Worm (Caenorhabditis elegans) whole organism, early embryonic: ENCODE data around the gene C50D2.6.

Experiments
- ama-1 ChIP-seq: fragments of 150-350 bp; optimal IDR thresholded peaks from 2 replicates; lab custom pipeline; 2014
- ceh-13 ChIP-seq: fragments of 200-800 bp; sonication (Bioruptor generic); optimal IDR thresholded peaks from 2 replicates; lab custom pipeline; 2018; ENCODE audit warnings: mild to moderate bottlenecking, missing genetic modification characterization, missing compliant biosample characterization
- ets-7 ChIP-seq: sonication (generic microtip); optimal IDR thresholded peaks from 2 replicates; lab custom pipeline; 2016; ENCODE audit warnings: missing genotype, missing genetic modification characterization, missing compliant biosample characterization
- flt-1 ChIP-seq: fragments of 200-800 bp; sonication (Bioruptor generic); IDR thresholded peaks from 2 replicates; pipeline ENCODE4 v1.3.6; 2022; ENCODE audit warnings: missing genetic modification characterization, missing compliant biosample characterization
- hnd-1 ChIP-seq: sonication (generic microtip); optimal IDR thresholded peaks from 2 replicates; lab custom pipeline; 2016; ENCODE audit warnings: missing genetic modification characterization, missing compliant biosample characterization
- pes-1 ChIP-seq: fragments of 200-800 bp; sonication (Bioruptor generic); IDR thresholded peaks from 2 replicates; pipeline ENCODE4 v1.3.6; 2022; ENCODE audit warnings: missing genetic modification reagents, missing genetic modification characterization, missing compliant biosample characterization

DNA sequence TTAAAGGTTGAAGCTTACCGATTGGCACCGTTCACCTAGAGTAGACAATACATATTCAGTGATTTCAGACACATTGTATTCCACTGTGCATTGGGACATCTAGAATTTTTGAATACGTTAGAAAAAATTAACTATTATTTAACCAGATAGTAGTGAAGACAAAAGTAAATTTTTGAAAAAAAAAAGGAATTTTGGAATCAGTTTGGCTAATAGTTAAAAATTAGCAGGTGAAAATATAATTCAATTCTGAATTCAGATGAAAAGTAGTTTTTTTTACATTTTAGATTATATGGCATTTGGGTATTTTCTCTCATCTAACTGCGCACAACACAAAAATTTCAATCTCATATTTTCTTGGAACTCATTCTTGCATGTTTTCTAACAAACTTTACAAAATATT lies 40.7 kb downstream of the C50D2.6 start, which contains the start of gene nmur-2:
- TF ChIP-seq hnd-1 (tag; lab: Kevin White, UChicago) (no peak), flt-1 (GFP tag; lab: Robert Waterston, UW) (no peak), ama-1 (lab: Kevin White, UChicago) (no peak), ceh-13 (no peak), ets-7 (tag; lab: Kevin White, UChicago) (no peak), pes-1 (GFP tag; lab: Robert Waterston, UW) (no peak)
